Worm (Caenorhabditis elegans) whole organism, mixed stage, embryonic: ENCODE data around the gene C29H12.6.

Experiments
- bed-3 ChIP-seq: fragments of 200-800 bp; sonication (Bioruptor generic); optimal IDR thresholded peaks from 3 replicates; lab custom pipeline; 2018; ENCODE audit warnings: mild to moderate bottlenecking, missing genetic modification characterization, moderate library complexity, missing compliant biosample characterization
- ceh-39 ChIP-seq: fragments of 150-350 bp; optimal IDR thresholded peaks from 2 replicates; lab custom pipeline; 2014; ENCODE audit warnings: missing biosample characterization, missing genetic modification characterization
- lin-13 ChIP-seq: fragments of 150-350 bp; optimal IDR thresholded peaks from 2 replicates; lab custom pipeline; 2014; ENCODE audit warnings: missing biosample characterization, missing genetic modification characterization
- nhr-12 ChIP-seq: fragments of 150-350 bp; optimal IDR thresholded peaks from 2 replicates; lab custom pipeline; 2014; ENCODE audit warnings: missing biosample characterization, missing genetic modification characterization
- nhr-237 ChIP-seq: fragments of 150-350 bp; optimal IDR thresholded peaks from 2 replicates; lab custom pipeline; 2014; ENCODE audit warnings: missing biosample characterization, missing genetic modification characterization
- pha-4 ChIP-seq: fragments of 150-350 bp; optimal IDR thresholded peaks from 2 replicates; lab custom pipeline; 2018; ENCODE audit warnings: missing biosample characterization, missing genetic modification reagents, missing genetic modification characterization
- unc-62 ChIP-seq: fragments of 150-350 bp; optimal IDR thresholded peaks from 2 replicates; lab custom pipeline; 2014; ENCODE audit warnings: missing biosample characterization, missing genetic modification reagents, missing genetic modification characterization
- ztf-11 ChIP-seq: fragments of 150-350 bp; optimal IDR thresholded peaks from 2 replicates; lab custom pipeline; 2014; ENCODE audit warnings: missing biosample characterization, missing genetic modification characterization

ce11 chrII:6116701-6117100, 1.4 kb downstream of the C29H12.6 start:
- TF ChIP-seq ztf-11 (no peak), lin-13 (tag; lab: Kevin White, UChicago) (no peak), pha-4 (tag; lab: Kevin White, UChicago) (no peak), nhr-12 (tag; lab: Kevin White, UChicago) (no peak), unc-62 (GFP tag; lab: Kevin White, UChicago) (no peak), nhr-237 (no peak), bed-3 (GFP tag; lab: Kevin White, UChicago) (no peak), ceh-39 (tag; lab: Kevin White, UChicago) (no peak)
